Worm (Caenorhabditis elegans) whole organism, L3 larva: ENCODE measurements around the gene lec-3.

Experiments used
- ZK546.5 ChIP-seq: sonication (generic microtip); optimal IDR thresholded peaks from 2 replicates; lab custom pipeline; 2017; ENCODE audit warnings: missing biosample characterization, missing genetic modification characterization
- aly-2 ChIP-seq: fragments of 150-350 bp; optimal IDR thresholded peaks from 2 replicates; lab custom pipeline; 2014; ENCODE audit warnings: missing biosample characterization, missing genetic modification characterization
- ceh-82 ChIP-seq: fragments of 150-350 bp; optimal IDR thresholded peaks from 2 replicates; lab custom pipeline; 2014; ENCODE audit warnings: missing biosample characterization, missing genetic modification characterization
- elt-3 ChIP-seq, 3 experiments: fragments of 150-350 bp in 1 of 3; sonication (generic microtip) in 2 of 3; optimal IDR thresholded peaks; 2 replicates in 2 of 3; 4 replicates in 1 of 3; lab custom pipeline; 2014 to 2017; ENCODE audit warnings: missing biosample characterization in 3 of 3, missing genetic modification characterization in 3 of 3
- jun-1 ChIP-seq: fragments of 150-350 bp; optimal IDR thresholded peaks from 2 replicates; lab custom pipeline; 2014; ENCODE audit warnings: missing biosample characterization, missing genetic modification reagents, missing genetic modification characterization
- lin-39 ChIP-seq: fragments of 150-350 bp; optimal IDR thresholded peaks from 2 replicates; lab custom pipeline; 2018; ENCODE audit warnings: missing biosample characterization, missing genetic modification reagents, missing genetic modification characterization
- nhr-11 ChIP-seq: fragments of 150-350 bp; optimal IDR thresholded peaks from 2 replicates; lab custom pipeline; 2014; ENCODE audit warnings: missing biosample characterization, missing genetic modification characterization
- nhr-43 ChIP-seq: sonication (generic microtip); optimal IDR thresholded peaks from 2 replicates; lab custom pipeline; 2016; ENCODE audit warnings: mild to moderate bottlenecking, missing genetic modification characterization, missing compliant biosample characterization; ENCODE audit not compliant: poor library complexity, severe bottlenecking
- pha-4 ChIP-seq: fragments of 150-350 bp; optimal IDR thresholded peaks from 2 replicates; lab custom pipeline; 2014; ENCODE audit warnings: missing biosample characterization, missing genetic modification reagents, missing genetic modification characterization
- pqm-1 ChIP-seq: fragments of 150-350 bp; optimal IDR thresholded peaks from 2 replicates; lab custom pipeline; 2017; ENCODE audit warnings: missing biosample characterization, missing genetic modification characterization, inconsistent platforms
- snpc-4 ChIP-seq: fragments of 150-350 bp; optimal IDR thresholded peaks from 2 replicates; lab custom pipeline; 2014; ENCODE audit warnings: missing biosample characterization, missing genetic modification characterization
- tbx-2 ChIP-seq: sonication (generic microtip); optimal IDR thresholded peaks from 2 replicates; lab custom pipeline; 2016; ENCODE audit warnings: mild to moderate bottlenecking, missing genetic modification characterization, missing compliant biosample characterization
- unc-62 ChIP-seq: fragments of 150-350 bp; sonication (generic microtip); optimal IDR thresholded peaks from 4 replicates; lab custom pipeline; 2014; ENCODE audit warnings: missing biosample characterization, missing genetic modification reagents, missing genetic modification characterization
- ztf-4 ChIP-seq: fragments of 150-350 bp; optimal IDR thresholded peaks from 2 replicates; lab custom pipeline; 2014; ENCODE audit warnings: missing biosample characterization, missing genetic modification characterization

The lec-3 gene

ce11 chrII:10045670-10046069 lies 54.8 kb downstream of the lec-3 start:
- no peak for TF ChIP-seq ztf-4 (tag; lab: Kevin White, UChicago)
- no peak for TF ChIP-seq ceh-82 (tag; lab: Kevin White, UChicago)
- TF ChIP-seq lin-39 (tag; lab: Kevin White, UChicago), result no peak
- no peak for TF ChIP-seq nhr-11 (tag; lab: Kevin White, UChicago)
- no peak for TF ChIP-seq pha-4 (tag; lab: Kevin White, UChicago)
- TF ChIP-seq snpc-4, result no peak
- TF ChIP-seq tbx-2 (tag; lab: Kevin White, UChicago), result no peak
- TF ChIP-seq aly-2 (tag; lab: Kevin White, UChicago), result no peak
- no peak for TF ChIP-seq jun-1 (tag; lab: Kevin White, UChicago)
- no peak for TF ChIP-seq elt-3 (tag; optimal IDR thresholded peaks at IDR 0.05; lab: Kevin White, UChicago)
- TF ChIP-seq pqm-1 (tag; lab: Kevin White, UChicago), result no peak
- TF ChIP-seq nhr-43, result no peak

- no peak for TF ChIP-seq ZK546.5 (tag; lab: Kevin White, UChicago)
- no peak for TF ChIP-seq ceh-82 (tag; lab: Kevin White, UChicago)
- TF ChIP-seq unc-62 (GFP tag; lab: Kevin White, UChicago), result no peak
- TF ChIP-seq, all 47 proteins: peak for 0
These were observed 57.7 kb downstream of the lec-3 start, which contains the start of gene flp-4 for ce11 chrII:10048568-10048967. Gene flp-4, plus strand, starts transcription at chrII:10048868.
